Worm (Caenorhabditis elegans) whole organism, L4 larva: ENCODE data around the gene T08D10.4.

ENCODE experiments used
- F10B5.3 ChIP-seq: sonication (generic microtip); optimal IDR thresholded peaks from 2 replicates; lab custom pipeline; 2016; ENCODE audit warnings: mild to moderate bottlenecking, missing genetic modification characterization, missing compliant biosample characterization
- F37D6.2 ChIP-seq: sonication (generic microtip); optimal IDR thresholded peaks from 2 replicates; lab custom pipeline; 2016; ENCODE audit warnings: mild to moderate bottlenecking, missing genetic modification characterization, missing compliant biosample characterization
- ZK337.2 ChIP-seq: fragments of 200-800 bp; sonication (Bioruptor generic); IDR thresholded peaks from 2 replicates; pipeline ENCODE4 v1.3.6; 2022; ENCODE audit warnings: missing genetic modification reagents, missing genetic modification characterization, missing compliant biosample characterization
- arid-1 ChIP-seq: fragments of 200-800 bp; sonication (Bioruptor generic); conservative IDR thresholded peaks from 2 replicates; pipeline ENCODE4 v1.3.6; 2022; ENCODE audit warnings: missing genetic modification reagents, missing genetic modification characterization, missing compliant biosample characterization
- ceh-20 ChIP-seq: fragments of 200-800 bp; sonication (Bioruptor generic); IDR thresholded peaks from 2 replicates; pipeline ENCODE4 v1.3.6; 2022; ENCODE audit warnings: missing genetic modification reagents, missing genetic modification characterization, missing compliant biosample characterization
- ceh-44 ChIP-seq: fragments of 200-800 bp; sonication (Bioruptor generic); IDR thresholded peaks from 2 replicates; pipeline ENCODE4 v1.3.6; 2022; ENCODE audit warnings: missing genetic modification reagents, missing genetic modification characterization, missing compliant biosample characterization
- ceh-82 ChIP-seq: sonication (generic microtip); optimal IDR thresholded peaks from 2 replicates; lab custom pipeline; 2017; ENCODE audit warnings: missing biosample characterization, missing genetic modification characterization
- cey-2 ChIP-seq: sonication (generic microtip); optimal IDR thresholded peaks from 3 replicates; lab custom pipeline; 2017; ENCODE audit warnings: missing genetic modification characterization, mild to moderate bottlenecking, missing compliant biosample characterization, antibody characterized with exemption, borderline replicate concordance; ENCODE audit not compliant: insufficient read depth
- daf-16 ChIP-seq, 3 experiments: sonication (generic microtip); optimal IDR thresholded peaks; 2 replicates each; lab custom pipeline; 2016 to 2017; ENCODE audit warnings: missing genetic modification characterization in 3 of 3, missing genetic modification reagents in 3 of 3, mild to moderate bottlenecking in 2 of 3, missing compliant biosample characterization in 2 of 3, missing biosample characterization in 1 of 3, moderate library complexity in 1 of 3
- daf-8 ChIP-seq: fragments of 200-800 bp; sonication (Bioruptor generic); IDR thresholded peaks from 2 replicates; pipeline ENCODE4 v1.3.6; 2022; ENCODE audit warnings: missing genetic modification characterization, missing compliant biosample characterization
- dmd-6 ChIP-seq: fragments of 200-800 bp; sonication (Bioruptor generic); IDR thresholded peaks from 2 replicates; pipeline ENCODE4 v1.3.6; 2022; ENCODE audit warnings: missing genetic modification reagents, missing genetic modification characterization, missing compliant biosample characterization
- dmd-8 ChIP-seq: fragments of 200-800 bp; sonication (Bioruptor generic); IDR thresholded peaks from 2 replicates; pipeline ENCODE4 v1.3.6; 2022; ENCODE audit warnings: missing genetic modification characterization, missing compliant biosample characterization
- dmd-9 ChIP-seq: fragments of 200-800 bp; sonication (Bioruptor generic); IDR thresholded peaks from 2 replicates; pipeline ENCODE4 v1.3.6; 2022; ENCODE audit warnings: missing genetic modification reagents, missing genetic modification characterization, missing compliant biosample characterization
- dpl-1 ChIP-seq: fragments of 150-350 bp; optimal IDR thresholded peaks from 2 replicates; lab custom pipeline; 2014; ENCODE audit warnings: missing biosample characterization, missing genetic modification reagents, missing genetic modification characterization
- duxl-1 ChIP-seq: sonication (generic microtip); optimal IDR thresholded peaks from 2 replicates; lab custom pipeline; 2016; ENCODE audit warnings: mild to moderate bottlenecking, missing genetic modification characterization, moderate library complexity, missing compliant biosample characterization; ENCODE audit not compliant: poor library complexity
- fkh-10 ChIP-seq: fragments of 150-350 bp; optimal IDR thresholded peaks from 2 replicates; lab custom pipeline; 2014; ENCODE audit warnings: missing biosample characterization, missing genetic modification reagents, missing genetic modification characterization
- hmg-1.1 ChIP-seq: fragments of 200-800 bp; sonication (Bioruptor generic); IDR thresholded peaks from 2 replicates; pipeline ENCODE4 v1.3.6; 2022; ENCODE audit warnings: missing genetic modification reagents, missing genetic modification characterization, missing compliant biosample characterization
- jun-1 ChIP-seq: fragments of 150-350 bp; optimal IDR thresholded peaks from 2 replicates; lab custom pipeline; 2014; ENCODE audit warnings: missing biosample characterization, missing genetic modification reagents, missing genetic modification characterization
- lim-7 ChIP-seq: fragments of 200-800 bp; sonication (Bioruptor generic); IDR thresholded peaks from 2 replicates; pipeline ENCODE4 v1.3.6; 2022; ENCODE audit warnings: missing genetic modification characterization, missing compliant biosample characterization
- lin-13 ChIP-seq: fragments of 150-350 bp; optimal IDR thresholded peaks from 2 replicates; lab custom pipeline; 2014; ENCODE audit warnings: missing biosample characterization, missing genetic modification reagents, missing genetic modification characterization
- lin-38 ChIP-seq: fragments of 200-800 bp; sonication (Bioruptor generic); IDR thresholded peaks from 2 replicates; pipeline ENCODE4 v1.3.6; 2022; ENCODE audit warnings: missing genetic modification reagents, missing genetic modification characterization, missing compliant biosample characterization
- lin-39 ChIP-seq: fragments of 150-350 bp; optimal IDR thresholded peaks from 2 replicates; lab custom pipeline; 2014; ENCODE audit warnings: missing biosample characterization, missing genetic modification reagents, missing genetic modification characterization
- lsy-2 ChIP-seq, 2 experiments: fragments of 150-350 bp in 1 of 2; sonication (generic microtip) in 1 of 2; optimal IDR thresholded peaks; 2 replicates each; lab custom pipeline; 2014 to 2017; ENCODE audit warnings: missing biosample characterization in 2 of 2, missing genetic modification characterization in 2 of 2
- madf-5 ChIP-seq, 2 experiments: fragments of 200-800 bp; sonication (Bioruptor generic); IDR thresholded peaks; 2 replicates each; pipeline ENCODE4 v1.3.6; 2022; ENCODE audit warnings: missing compliant biosample characterization in 2 of 2, missing genetic modification characterization in 2 of 2
- madf-9 ChIP-seq: fragments of 200-800 bp; sonication (Bioruptor generic); conservative IDR thresholded peaks from 2 replicates; pipeline ENCODE4 v1.3.6; 2022; ENCODE audit warnings: missing genetic modification reagents, missing genetic modification characterization, missing compliant biosample characterization
- mdl-1 ChIP-seq, 2 experiments: fragments of 150-350 bp in 1 of 2; sonication (generic microtip) in 1 of 2; optimal IDR thresholded peaks; 2 replicates each; lab custom pipeline; 2014 to 2017; ENCODE audit warnings: missing biosample characterization in 2 of 2, missing genetic modification characterization in 2 of 2
- mep-1 ChIP-seq: fragments of 150-350 bp; sonication (generic microtip); optimal IDR thresholded peaks from 3 replicates; lab custom pipeline; 2014; ENCODE audit warnings: missing biosample characterization, missing genetic modification characterization
- mes-2 ChIP-seq: sonication (generic microtip); optimal IDR thresholded peaks from 2 replicates; lab custom pipeline; 2016; ENCODE audit warnings: missing genotype, mild to moderate bottlenecking, missing genetic modification characterization, missing compliant biosample characterization; ENCODE audit not compliant: poor library complexity, severe bottlenecking
- nhr-102 ChIP-seq: sonication (generic microtip); optimal IDR thresholded peaks from 2 replicates; lab custom pipeline; 2016; ENCODE audit warnings: mild to moderate bottlenecking, missing genetic modification characterization, moderate library complexity, missing compliant biosample characterization
- nhr-11 ChIP-seq: fragments of 150-350 bp; optimal IDR thresholded peaks from 2 replicates; lab custom pipeline; 2014; ENCODE audit warnings: missing biosample characterization, missing genetic modification characterization
- nhr-111 ChIP-seq: fragments of 200-800 bp; sonication (Bioruptor generic); optimal IDR thresholded peaks from 2 replicates; lab custom pipeline; 2018; ENCODE audit warnings: mild to moderate bottlenecking, missing genetic modification characterization, missing compliant biosample characterization
- nhr-25 ChIP-seq: sonication (generic microtip); optimal IDR thresholded peaks from 2 replicates; lab custom pipeline; 2017; ENCODE audit warnings: missing genetic modification characterization, mild to moderate bottlenecking, missing compliant biosample characterization, antibody characterized with exemption, moderate library complexity, borderline replicate concordance; ENCODE audit not compliant: insufficient read depth
- nhr-28 ChIP-seq: fragments of 150-350 bp; optimal IDR thresholded peaks from 2 replicates; lab custom pipeline; 2014; ENCODE audit warnings: missing biosample characterization, missing genetic modification characterization
- nhr-42 ChIP-seq: fragments of 200-800 bp; sonication (Bioruptor generic); IDR thresholded peaks from 2 replicates; pipeline ENCODE4 v1.3.6; 2022; ENCODE audit warnings: missing genetic modification characterization, missing compliant biosample characterization
- nhr-6 ChIP-seq: fragments of 150-350 bp; optimal IDR thresholded peaks from 2 replicates; lab custom pipeline; 2014; ENCODE audit warnings: missing biosample characterization, missing genetic modification characterization
- nhr-77 ChIP-seq: fragments of 150-350 bp; optimal IDR thresholded peaks from 2 replicates; lab custom pipeline; 2014; ENCODE audit warnings: missing biosample characterization, missing genetic modification characterization
- php-3 ChIP-seq: fragments of 200-800 bp; sonication (Bioruptor generic); IDR thresholded peaks from 2 replicates; pipeline ENCODE4 v1.3.6; 2022; ENCODE audit warnings: missing genetic modification reagents, missing genetic modification characterization, missing compliant biosample characterization
- saeg-2 ChIP-seq: fragments of 200-800 bp; sonication (Bioruptor generic); IDR thresholded peaks from 2 replicates; pipeline ENCODE4 v1.3.6; 2022; ENCODE audit warnings: missing genetic modification reagents, missing genetic modification characterization, missing compliant biosample characterization
- sdz-12 ChIP-seq: fragments of 200-800 bp; sonication (Bioruptor generic); optimal IDR thresholded peaks from 2 replicates; lab custom pipeline; 2018; ENCODE audit warnings: mild to moderate bottlenecking, missing genetic modification characterization, missing compliant biosample characterization
- skn-1 ChIP-seq: fragments of 150-350 bp; optimal IDR thresholded peaks from 2 replicates; lab custom pipeline; 2014; ENCODE audit warnings: missing biosample characterization, missing genetic modification characterization
- tag-97 ChIP-seq: fragments of 200-800 bp; sonication (Bioruptor generic); IDR thresholded peaks from 2 replicates; pipeline ENCODE4 v1.3.6; 2022; ENCODE audit warnings: missing genetic modification characterization, missing compliant biosample characterization
- tra-1 ChIP-seq: fragments of 200-800 bp; sonication (Bioruptor generic); IDR thresholded peaks from 2 replicates; pipeline ENCODE4 v1.3.6; 2022; ENCODE audit warnings: missing genetic modification reagents, missing genetic modification characterization, missing compliant biosample characterization
- unc-130 ChIP-seq: sonication (generic microtip); optimal IDR thresholded peaks from 2 replicates; lab custom pipeline; 2016; ENCODE audit warnings: missing genetic modification reagents, missing genetic modification characterization, missing compliant biosample characterization
- unc-39 ChIP-seq: sonication (generic microtip); optimal IDR thresholded peaks from 2 replicates; lab custom pipeline; 2017; ENCODE audit warnings: missing biosample characterization, missing genetic modification characterization
- unc-62 ChIP-seq, 3 experiments: fragments of 150-350 bp in 1 of 3; sonication (generic microtip); optimal IDR thresholded peaks in 2 of 3; peaks in 1 of 3; 1 replicate in 1 of 3; 2 replicates in 2 of 3; lab custom pipeline; 2014 to 2017; ENCODE audit warnings: missing biosample characterization in 3 of 3, missing genetic modification characterization in 3 of 3, missing genetic modification reagents in 3 of 3, missing genotype in 1 of 3
- vab-7 ChIP-seq: fragments of 200-800 bp; sonication (Bioruptor generic); IDR thresholded peaks from 2 replicates; pipeline ENCODE4 v1.3.6; 2022; ENCODE audit warnings: missing genetic modification reagents, missing genetic modification characterization, missing compliant biosample characterization
- zag-1 ChIP-seq: fragments of 150-350 bp; optimal IDR thresholded peaks from 2 replicates; lab custom pipeline; 2014; ENCODE audit warnings: missing biosample characterization, missing genetic modification characterization
- zfp-3 ChIP-seq: fragments of 200-800 bp; sonication (Bioruptor generic); conservative IDR thresholded peaks from 2 replicates; pipeline ENCODE4 v1.3.6; 2022; ENCODE audit warnings: missing genetic modification reagents, missing genetic modification characterization, missing compliant biosample characterization
- zip-2 ChIP-seq: fragments of 150-350 bp; optimal IDR thresholded peaks from 2 replicates; lab custom pipeline; 2014; ENCODE audit warnings: missing biosample characterization, missing genetic modification characterization
- ztf-7 ChIP-seq: fragments of 150-350 bp; optimal IDR thresholded peaks from 2 replicates; lab custom pipeline; 2014; ENCODE audit warnings: missing biosample characterization, missing genetic modification characterization

Gene T08D10.4

DNA sequence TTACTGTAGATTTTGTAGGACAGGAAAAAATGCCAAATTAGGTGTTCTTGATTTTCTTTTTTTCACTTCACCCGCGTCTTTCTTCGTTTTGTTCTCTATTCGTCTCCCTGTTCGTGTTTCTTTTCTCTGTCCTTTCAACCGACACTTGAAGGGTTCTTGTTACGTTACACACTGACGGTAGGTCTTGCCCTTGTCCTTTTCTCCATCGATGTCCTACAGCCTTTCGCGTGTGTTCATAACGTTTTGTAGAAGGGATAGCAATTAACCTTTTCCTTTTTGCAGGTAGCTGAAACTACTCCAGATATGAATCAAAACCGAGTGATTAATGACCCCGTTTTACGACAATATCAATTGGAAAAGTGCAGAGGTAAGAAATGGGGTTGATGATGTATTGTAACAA is 29.0 kb downstream of the T08D10.4 start, which contains the start of gene F55G7.1:
TSS of gene F55G7.1 (plus strand) at position 276 of the 400 bp plus-strand sequence.
- no peak for TF ChIP-seq saeg-2 (GFP tag; lab: Robert Waterston, UW)
- TF ChIP-seq daf-16 (GFP tag; optimal IDR thresholded peaks at IDR 0.05; lab: Kevin White, UChicago): peak in 1 of 2 experiments; percentile 47
- peak; percentile 50 for TF ChIP-seq daf-16 (tag; optimal IDR thresholded peaks at IDR 0.05; lab: Kevin White, UChicago)
- peak; percentile 51 for TF ChIP-seq lin-13 (GFP tag; lab: Kevin White, UChicago)
- TF ChIP-seq ceh-82 (tag; lab: Kevin White, UChicago): no peak
- TF ChIP-seq madf-5 (GFP tag; IDR thresholded peaks at IDR 0.05; lab: Robert Waterston, UW): no peak
- peak; percentile 86 for TF ChIP-seq hmg-1.1
- no peak for TF ChIP-seq mdl-1 (tag; optimal IDR thresholded peaks at IDR 0.05; lab: Kevin White, UChicago)
- TF ChIP-seq daf-8 (GFP tag; lab: Robert Waterston, UW): no peak
- TF ChIP-seq nhr-11 (tag; lab: Kevin White, UChicago): no peak
- TF ChIP-seq duxl-1: peak; percentile 95
- peak; percentile 62 for TF ChIP-seq nhr-77 (tag; lab: Kevin White, UChicago)
- peak; percentile 41 for TF ChIP-seq dmd-6 (GFP tag; lab: Robert Waterston, UW)
- TF ChIP-seq nhr-6 (tag; lab: Kevin White, UChicago): no peak
- no peak for TF ChIP-seq nhr-111
- peak; percentile 50 for TF ChIP-seq zip-2 (tag; lab: Kevin White, UChicago)
- peak in 1 of 2 experiments; percentile 14 for TF ChIP-seq lsy-2 (tag; optimal IDR thresholded peaks at IDR 0.05; lab: Kevin White, UChicago)
- no peak for TF ChIP-seq unc-39 (tag; lab: Kevin White, UChicago)
- TF ChIP-seq nhr-42 (GFP tag; lab: Robert Waterston, UW): peak; percentile 60; the same call in 1 of the 2 replicates
- no peak for TF ChIP-seq dpl-1
- no peak for TF ChIP-seq skn-1 (tag; lab: Kevin White, UChicago)
- no peak for TF ChIP-seq zag-1
- TF ChIP-seq F37D6.2 (tag; lab: Kevin White, UChicago): peak; percentile 34
- TF ChIP-seq madf-9 (GFP tag; lab: Robert Waterston, UW): 0 out of 2 replicates have a peak, but pooled peaks have one; percentile 27
- TF ChIP-seq F10B5.3 (tag; lab: Kevin White, UChicago): peak; percentile 88
- TF ChIP-seq nhr-102 (tag; lab: Kevin White, UChicago): peak; percentile 84
- TF ChIP-seq ztf-7 (tag; lab: Kevin White, UChicago): peak; percentile 71
- TF ChIP-seq unc-62 (GFP tag; optimal IDR thresholded peaks at IDR 0.05 in 1 of 2; lab: Kevin White, UChicago): peak in 1 of 2 experiments; percentile 95
- no peak for TF ChIP-seq unc-62 (tag; optimal IDR thresholded peaks at IDR 0.05; lab: Kevin White, UChicago)
- peak; percentile 33 for TF ChIP-seq jun-1 (tag; lab: Kevin White, UChicago)
- TF ChIP-seq cey-2: no peak
- TF ChIP-seq lin-38 (GFP tag; lab: Robert Waterston, UW): no peak
- no peak for TF ChIP-seq fkh-10 (GFP tag; lab: Kevin White, UChicago)
- no peak for TF ChIP-seq sdz-12 (GFP tag; lab: Kevin White, UChicago)
- no peak for TF ChIP-seq mep-1 (tag; lab: Kevin White, UChicago)
- TF ChIP-seq tra-1 (GFP tag; lab: Robert Waterston, UW): no peak
- no peak for TF ChIP-seq unc-130 (GFP tag; lab: Kevin White, UChicago)
- TF ChIP-seq nhr-25 (tag; lab: Kevin White, UChicago): no peak
- TF ChIP-seq vab-7: no peak
- 0 out of 2 replicates have a peak, but pooled peaks have one; percentile 37 for TF ChIP-seq ceh-20 (GFP tag; lab: Robert Waterston, UW)
- no peak for TF ChIP-seq zfp-3 (GFP tag; lab: Robert Waterston, UW)
- 0 out of 2 replicates have a peak, but pooled peaks have one; percentile 7 for TF ChIP-seq php-3 (GFP tag; lab: Robert Waterston, UW)
- TF ChIP-seq tag-97 (GFP tag; lab: Robert Waterston, UW): no peak
- no peak for TF ChIP-seq dmd-8 (GFP tag; lab: Robert Waterston, UW)
- no peak for TF ChIP-seq arid-1 (GFP tag; lab: Robert Waterston, UW)
- no peak for TF ChIP-seq ZK337.2 (GFP tag; lab: Robert Waterston, UW)
- no peak for TF ChIP-seq lim-7 (GFP tag; lab: Robert Waterston, UW)
- TF ChIP-seq lin-39: no peak
- TF ChIP-seq dmd-9 (GFP tag; lab: Robert Waterston, UW): no peak
- TF ChIP-seq ceh-44 (GFP tag; lab: Robert Waterston, UW): peak; percentile 20; the same call in 1 of the 2 replicates
- TF ChIP-seq mes-2: peak; percentile 85
- peak; percentile 45 for TF ChIP-seq nhr-28 (tag; lab: Kevin White, UChicago)
